Fruit fly (Drosophila melanogaster) whole organism, pupa: Measurements from ENCODE around the gene phu.

Source experiments
- CG10348 ChIP-seq: fragments of 200-800 bp; sonication (Bioruptor generic); IDR thresholded peaks from 2 replicates; pipeline ENCODE4 v1.3.6; 2022; ENCODE audit warnings: missing biosample characterization, missing genetic modification characterization
- CG12605 ChIP-seq: fragments of 200-800 bp; sonication (Bioruptor generic); IDR thresholded peaks from 2 replicates; pipeline ENCODE4 v1.3.6; 2022; ENCODE audit warnings: missing biosample characterization, missing genetic modification characterization
- CG13204 ChIP-seq: fragments of 200-800 bp; sonication (Bioruptor generic); optimal IDR thresholded peaks from 2 replicates; lab custom pipeline; 2018; ENCODE audit warnings: missing biosample characterization, mild to moderate bottlenecking, missing genetic modification characterization, moderate library complexity
- CG14655 ChIP-seq: fragments of 200-800 bp; sonication (Bioruptor generic); optimal IDR thresholded peaks from 3 replicates; lab custom pipeline; 2017; ENCODE audit warnings: mild to moderate bottlenecking, missing biosample characterization, missing genetic modification reagents, missing genetic modification characterization
- CG15710 ChIP-seq: fragments of 200-800 bp; sonication (Bioruptor generic); optimal IDR thresholded peaks from 2 replicates; lab custom pipeline; 2018; ENCODE audit warnings: missing biosample characterization, mild to moderate bottlenecking, missing genetic modification characterization, moderate library complexity
- CG17806 ChIP-seq: fragments of 200-800 bp; sonication (Bioruptor generic); optimal IDR thresholded peaks from 2 replicates; lab custom pipeline; 2018; ENCODE audit warnings: missing biosample characterization, mild to moderate bottlenecking, missing genetic modification characterization, moderate library complexity
- CG32121 ChIP-seq: fragments of 200-800 bp; sonication (Bioruptor generic); IDR thresholded peaks from 2 replicates; pipeline ENCODE4 v1.3.6; 2022; ENCODE audit warnings: missing biosample characterization, missing genetic modification characterization
- CG34367 ChIP-seq: fragments of 200-800 bp; sonication (Bioruptor generic); optimal IDR thresholded peaks from 2 replicates; lab custom pipeline; 2018; ENCODE audit warnings: missing biosample characterization, mild to moderate bottlenecking, missing genetic modification characterization
- CG4496 ChIP-seq: fragments of 200-800 bp; sonication (Bioruptor generic); IDR thresholded peaks from 3 replicates; pipeline ENCODE4 v1.3.6; 2022; ENCODE audit warnings: missing biosample characterization, missing genetic modification characterization
- CG8159 ChIP-seq: fragments of 200-800 bp; sonication (Bioruptor generic); optimal IDR thresholded peaks from 3 replicates; lab custom pipeline; 2018; ENCODE audit warnings: missing biosample characterization, mild to moderate bottlenecking, missing genetic modification characterization, moderate library complexity
- CG8301 ChIP-seq: fragments of 200-800 bp; sonication (Bioruptor generic); optimal IDR thresholded peaks from 2 replicates; lab custom pipeline; 2018; ENCODE audit warnings: missing biosample characterization, mild to moderate bottlenecking, missing genetic modification characterization
- CG9948 ChIP-seq: fragments of 200-800 bp; sonication (Bioruptor generic); optimal IDR thresholded peaks from 2 replicates; lab custom pipeline; 2018; ENCODE audit warnings: missing biosample characterization, mild to moderate bottlenecking, missing genetic modification characterization, moderate library complexity
- D1 ChIP-seq: fragments of 200-800 bp; sonication (Bioruptor generic); optimal IDR thresholded peaks from 2 replicates; lab custom pipeline; 2018; ENCODE audit warnings: missing biosample characterization, mild to moderate bottlenecking, missing genetic modification characterization, moderate library complexity
- EcR ChIP-seq: fragments of 200-800 bp; sonication (Bioruptor generic); optimal IDR thresholded peaks from 3 replicates; lab custom pipeline; 2019; ENCODE audit warnings: missing biosample characterization, missing genetic modification characterization, mild to moderate bottlenecking, moderate library complexity, missing genetic modification reagents
- Ets98B ChIP-seq: fragments of 200-800 bp; sonication (Bioruptor generic); IDR thresholded peaks from 2 replicates; pipeline ENCODE4 v1.3.6; 2022; ENCODE audit warnings: missing biosample characterization, missing genetic modification characterization
- Pif1A ChIP-seq: fragments of 200-800 bp; sonication (Bioruptor generic); optimal IDR thresholded peaks from 3 replicates; lab custom pipeline; 2016; ENCODE audit warnings: missing biosample characterization, missing genetic modification characterization
- Pif1B ChIP-seq: fragments of 200-800 bp; sonication (Bioruptor generic); optimal IDR thresholded peaks from 3 replicates; lab custom pipeline; 2016; ENCODE audit warnings: missing biosample characterization, missing genetic modification characterization
- Snoo ChIP-seq: fragments of 200-800 bp; sonication (Bioruptor generic); optimal IDR thresholded peaks from 3 replicates; lab custom pipeline; 2017; ENCODE audit warnings: missing biosample characterization, mild to moderate bottlenecking, missing genetic modification characterization, inconsistent platforms
- fd96Ca ChIP-seq: fragments of 200-800 bp; sonication (Bioruptor generic); IDR thresholded peaks from 3 replicates; pipeline ENCODE4 v1.3.6; 2022; ENCODE audit warnings: missing biosample characterization, missing genetic modification characterization
- gl ChIP-seq: fragments of 200-800 bp; sonication (Bioruptor generic); optimal IDR thresholded peaks from 2 replicates; lab custom pipeline; 2018; ENCODE audit warnings: missing biosample characterization, mild to moderate bottlenecking, missing genetic modification characterization
- rn ChIP-seq: fragments of 200-800 bp; sonication (Bioruptor generic); IDR thresholded peaks from 2 replicates; pipeline ENCODE4 v1.3.6; 2022; ENCODE audit warnings: missing biosample characterization, missing genetic modification characterization

phu gene

dm6 chr3R:9534125-9534496, 39.5 kb downstream of the phu start:
- TF ChIP-seq CG17806 (tag; lab: Kevin White, UChicago), result peak; percentile 90
- TF ChIP-seq Snoo (tag; lab: Kevin White, UChicago), result peak; percentile 79
- peak; percentile 51; the same call in 1 of the 3 replicates for TF ChIP-seq fd96Ca (GFP tag; lab: Robert Waterston, UW)
- TF ChIP-seq EcR (GFP tag; lab: Kevin White, UChicago), result no peak
- TF ChIP-seq Pif1B, result peak; percentile 75
- peak; percentile 82 for TF ChIP-seq rn (GFP tag; lab: Robert Waterston, UW)
- peak; percentile 90 for TF ChIP-seq CG8159 (tag; lab: Kevin White, UChicago)
- peak; percentile 96 for TF ChIP-seq CG4496
- TF ChIP-seq CG13204, result peak; percentile 22
- TF ChIP-seq CG10348 (GFP tag; lab: Robert Waterston, UW), result peak; percentile 44; the same call in 1 of the 2 replicates
- peak; percentile 93 for TF ChIP-seq CG14655 (GFP tag; lab: Kevin White, UChicago)
- TF ChIP-seq CG9948 (tag; lab: Kevin White, UChicago), result peak; percentile 91
- peak; percentile 85 for TF ChIP-seq CG15710 (tag; lab: Kevin White, UChicago)
- peak; percentile 87 for TF ChIP-seq Pif1A
- peak; percentile 86 for TF ChIP-seq CG34367
- peak; percentile 91 for TF ChIP-seq CG32121
- TF ChIP-seq Ets98B (GFP tag; lab: Robert Waterston, UW), result peak; percentile 93
- peak; percentile 94 for TF ChIP-seq CG8301 (tag; lab: Kevin White, UChicago)
- peak; percentile 83 for TF ChIP-seq CG12605 (GFP tag; lab: Robert Waterston, UW)
- TF ChIP-seq gl (tag; lab: Kevin White, UChicago), result peak; percentile 45
- TF ChIP-seq D1 (tag; lab: Kevin White, UChicago), result peak; percentile 85

DNA sequence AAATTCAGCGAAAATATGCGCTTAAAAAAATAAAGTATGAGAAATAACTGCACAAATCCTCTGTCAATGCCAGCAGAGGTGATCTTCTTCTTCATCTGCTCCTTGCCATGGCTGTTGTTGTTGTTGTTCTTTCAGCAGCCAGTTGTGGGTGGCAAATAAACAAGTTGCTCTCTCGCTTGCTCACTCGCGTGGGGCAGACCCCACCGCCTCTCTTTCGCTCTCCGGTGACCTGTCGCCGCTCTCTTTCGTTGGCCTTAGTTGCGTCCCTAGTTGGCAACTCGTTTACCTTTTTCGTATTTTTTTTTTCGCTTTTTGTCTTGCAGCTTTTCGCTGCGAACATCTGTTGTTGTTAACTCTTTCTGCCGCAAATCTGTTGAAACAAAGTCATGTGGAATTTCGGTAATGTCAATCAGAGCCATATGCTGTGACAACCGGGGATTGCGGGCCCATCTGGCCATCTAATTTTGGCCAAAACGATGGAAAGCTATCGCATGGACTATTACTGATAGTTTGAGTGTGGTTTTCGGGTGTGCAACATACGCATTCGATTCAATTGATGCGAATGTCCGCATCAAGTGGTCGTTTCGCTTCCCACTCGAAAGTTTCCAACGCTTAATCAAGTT, 40.1 kb downstream of the phu start:
- TF ChIP-seq CG10348 (GFP tag; lab: Robert Waterston, UW), result no peak
- TF ChIP-seq CG14655 (GFP tag; lab: Kevin White, UChicago), result no peak
- peak; percentile 69 for TF ChIP-seq EcR (GFP tag; lab: Kevin White, UChicago)
- TF ChIP-seq CG4496, result peak; percentile 27; the same call in 2 of the 3 replicates
- TF ChIP-seq CG12605 (GFP tag; lab: Robert Waterston, UW), result peak; percentile 53
- no peak for TF ChIP-seq CG34367
- TF ChIP-seq Ets98B (GFP tag; lab: Robert Waterston, UW), result peak; percentile 7; the same call in 1 of the 2 replicates
- TF ChIP-seq D1 (tag; lab: Kevin White, UChicago), result no peak
- no peak for TF ChIP-seq fd96Ca (GFP tag; lab: Robert Waterston, UW)
- no peak for TF ChIP-seq CG13204
- no peak for TF ChIP-seq rn (GFP tag; lab: Robert Waterston, UW)

DNA sequence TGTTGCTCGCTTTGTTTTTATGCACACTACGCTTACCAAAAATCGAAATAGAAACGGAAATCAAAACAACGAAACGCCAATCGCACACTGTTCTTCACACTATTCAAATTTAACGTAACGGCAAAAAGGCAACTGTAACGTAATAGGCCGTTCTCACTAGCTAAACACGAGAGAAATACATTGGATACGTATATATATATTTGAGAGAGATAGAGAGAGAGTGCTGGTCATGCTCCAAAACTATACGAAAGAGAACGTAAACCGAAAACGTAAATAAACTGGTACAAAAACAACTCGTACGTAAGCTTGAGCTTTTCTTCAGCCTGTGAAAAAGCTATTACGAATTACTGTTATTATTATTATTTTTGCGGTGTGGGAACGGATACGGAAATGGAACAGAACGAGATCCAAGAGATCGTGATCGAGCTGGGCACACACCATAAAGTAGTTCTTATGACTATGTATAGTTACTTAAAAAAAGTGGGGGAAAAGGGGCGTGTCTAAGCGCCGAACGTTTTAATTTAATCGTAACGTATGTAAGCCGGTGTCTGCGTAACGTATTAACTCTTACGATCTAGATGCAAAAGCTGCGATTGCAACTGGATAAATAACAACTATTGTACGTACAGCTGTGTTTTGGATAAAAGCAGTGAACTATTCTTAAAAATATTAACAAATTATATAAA, 49.0 kb downstream of the phu start:
- TF ChIP-seq Snoo (tag; lab: Kevin White, UChicago), result no peak
- TF ChIP-seq fd96Ca (GFP tag; lab: Robert Waterston, UW), result no peak
- no peak for TF ChIP-seq rn (GFP tag; lab: Robert Waterston, UW)
- no peak for TF ChIP-seq CG13204
- TF ChIP-seq CG34367, result no peak
- TF ChIP-seq gl (tag; lab: Kevin White, UChicago), result no peak
- no peak for TF ChIP-seq CG32121
- no peak for TF ChIP-seq CG14655 (GFP tag; lab: Kevin White, UChicago)
- TF ChIP-seq CG10348 (GFP tag; lab: Robert Waterston, UW), result no peak
- no peak for TF ChIP-seq CG8159 (tag; lab: Kevin White, UChicago)
- TF ChIP-seq Pif1B, result no peak
- no peak for TF ChIP-seq CG4496
- TF ChIP-seq CG9948 (tag; lab: Kevin White, UChicago), result no peak
- no peak for TF ChIP-seq Ets98B (GFP tag; lab: Robert Waterston, UW)
- TF ChIP-seq Pif1A, result no peak
- no peak for TF ChIP-seq CG12605 (GFP tag; lab: Robert Waterston, UW)
- no peak for TF ChIP-seq CG15710 (tag; lab: Kevin White, UChicago)
- no peak for TF ChIP-seq D1 (tag; lab: Kevin White, UChicago)
- TF ChIP-seq CG17806 (tag; lab: Kevin White, UChicago), result no peak
